Fruit fly (Drosophila melanogaster) whole organism, prepupa: ENCODE results near the gene Lsd-2.

ENCODE experiments used
- Blimp-1 ChIP-seq: fragments of 200-800 bp; sonication (Bioruptor generic); optimal IDR thresholded peaks from 3 replicates; lab custom pipeline; 2017; ENCODE audit warnings: missing biosample characterization, missing genetic modification characterization, mild to moderate bottlenecking, moderate library complexity, missing genetic modification reagents
- CG10631 ChIP-seq: fragments of 200-800 bp; sonication (Bioruptor generic); optimal IDR thresholded peaks from 2 replicates; lab custom pipeline; 2016; ENCODE audit warnings: missing biosample characterization, missing genetic modification characterization
- CG10669 ChIP-seq: fragments of 200-800 bp; sonication (Bioruptor generic); optimal IDR thresholded peaks from 3 replicates; lab custom pipeline; 2018; ENCODE audit warnings: missing biosample characterization, mild to moderate bottlenecking, missing genetic modification characterization, moderate library complexity
- CG11294 ChIP-seq: fragments of 200-800 bp; sonication (Bioruptor generic); IDR thresholded peaks from 2 replicates; pipeline ENCODE4 v1.3.6; 2022; ENCODE audit warnings: missing biosample characterization, missing genetic modification characterization
- CG15336 ChIP-seq: fragments of 200-800 bp; sonication (Bioruptor generic); IDR thresholded peaks from 2 replicates; pipeline ENCODE4 v1.3.6; 2022; ENCODE audit warnings: missing biosample characterization, missing genetic modification characterization
- CG1621 ChIP-seq: fragments of 200-800 bp; sonication (Bioruptor generic); optimal IDR thresholded peaks from 3 replicates; lab custom pipeline; 2018; ENCODE audit warnings: missing biosample characterization, mild to moderate bottlenecking, missing genetic modification characterization
- CG3032 ChIP-seq: fragments of 200-800 bp; optimal IDR thresholded peaks from 2 replicates; lab custom pipeline; 2019; ENCODE audit warnings: missing biosample characterization, mild to moderate bottlenecking, missing genetic modification characterization, moderate library complexity
- CG31627 ChIP-seq: fragments of 200-800 bp; sonication (Bioruptor generic); optimal IDR thresholded peaks from 3 replicates; lab custom pipeline; 2016; ENCODE audit warnings: missing biosample characterization, missing genetic modification characterization
- CG34406 ChIP-seq: fragments of 200-800 bp; sonication (Bioruptor generic); optimal IDR thresholded peaks from 3 replicates; lab custom pipeline; 2016; ENCODE audit warnings: missing biosample characterization, missing genetic modification characterization
- CG4318 ChIP-seq: fragments of 200-800 bp; sonication (Bioruptor generic); optimal IDR thresholded peaks from 3 replicates; lab custom pipeline; 2017; ENCODE audit warnings: missing biosample characterization, mild to moderate bottlenecking, missing genetic modification characterization
- CG6163 ChIP-seq: fragments of 200-800 bp; sonication (Bioruptor generic); IDR thresholded peaks from 3 replicates; pipeline ENCODE4 v1.3.6; 2022; ENCODE audit warnings: missing biosample characterization, missing genetic modification characterization
- CG6792 ChIP-seq: fragments of 200-800 bp; sonication (Bioruptor generic); optimal IDR thresholded peaks from 3 replicates; lab custom pipeline; 2016; ENCODE audit warnings: missing biosample characterization, missing genetic modification characterization
- CG6808 ChIP-seq: fragments of 200-800 bp; sonication (Bioruptor generic); optimal IDR thresholded peaks from 3 replicates; lab custom pipeline; 2017; ENCODE audit warnings: missing biosample characterization, missing genetic modification characterization, mild to moderate bottlenecking, moderate library complexity, missing genetic modification reagents
- CG7368 ChIP-seq: fragments of 200-800 bp; sonication (Bioruptor generic); optimal IDR thresholded peaks from 3 replicates; lab custom pipeline; 2016; ENCODE audit warnings: missing biosample characterization, missing genetic modification characterization
- CG8119 ChIP-seq: fragments of 200-800 bp; sonication (Bioruptor generic); IDR thresholded peaks from 3 replicates; pipeline ENCODE4 v1.3.6; 2022; ENCODE audit warnings: missing biosample characterization, missing genetic modification characterization
- CG8632 ChIP-seq: fragments of 200-800 bp; sonication (Bioruptor generic); optimal IDR thresholded peaks from 3 replicates; lab custom pipeline; 2016; ENCODE audit warnings: missing biosample characterization, missing genetic modification characterization
- Eip75B ChIP-seq: fragments of 200-800 bp; sonication (Bioruptor generic); optimal IDR thresholded peaks from 3 replicates; lab custom pipeline; 2016; ENCODE audit warnings: missing biosample characterization, missing genetic modification characterization
- Eip78C ChIP-seq: fragments of 200-800 bp; sonication (Bioruptor generic); peaks from one replicate; lab custom pipeline; 2016; ENCODE audit warnings: missing biosample characterization, missing genetic modification characterization
- Ets96B ChIP-seq: fragments of 200-800 bp; optimal IDR thresholded peaks from 2 replicates; lab custom pipeline; 2019; ENCODE audit warnings: missing biosample characterization, mild to moderate bottlenecking, missing genetic modification characterization, moderate library complexity
- Hr38 ChIP-seq: sonication (Bioruptor generic); optimal IDR thresholded peaks from 2 replicates; lab custom pipeline; 2016; ENCODE audit warnings: missing biosample characterization, missing genetic modification characterization
- Hr39 ChIP-seq: fragments of 200-800 bp; sonication (Bioruptor generic); optimal IDR thresholded peaks from 2 replicates; lab custom pipeline; 2016; ENCODE audit warnings: missing biosample characterization, missing genetic modification characterization
- Hr4 ChIP-seq: fragments of 200-800 bp; sonication (Bioruptor generic); optimal IDR thresholded peaks from 3 replicates; lab custom pipeline; 2016; ENCODE audit warnings: missing biosample characterization, missing genetic modification characterization
- Lpt ChIP-seq: fragments of 200-800 bp; sonication (Bioruptor generic); optimal IDR thresholded peaks from 3 replicates; lab custom pipeline; 2016; ENCODE audit warnings: missing biosample characterization, missing genetic modification characterization
- Met ChIP-seq: fragments of 200-800 bp; sonication (Bioruptor generic); optimal IDR thresholded peaks from 3 replicates; lab custom pipeline; 2016; ENCODE audit warnings: missing biosample characterization, missing genetic modification characterization
- OdsH ChIP-seq: fragments of 200-800 bp; sonication (Bioruptor generic); optimal IDR thresholded peaks from 3 replicates; lab custom pipeline; 2016; ENCODE audit warnings: missing biosample characterization, missing genetic modification characterization
- Smox ChIP-seq: fragments of 200-800 bp; sonication (Bioruptor generic); optimal IDR thresholded peaks from 3 replicates; lab custom pipeline; 2016; ENCODE audit warnings: missing biosample characterization, missing genetic modification characterization
- Sox102F ChIP-seq: fragments of 200-800 bp; sonication (Bioruptor generic); optimal IDR thresholded peaks from 2 replicates; lab custom pipeline; 2016; ENCODE audit warnings: missing biosample characterization, mild to moderate bottlenecking, missing genetic modification characterization
- acj6 ChIP-seq: fragments of 200-800 bp; sonication (Bioruptor generic); optimal IDR thresholded peaks from 3 replicates; lab custom pipeline; 2016; ENCODE audit warnings: missing biosample characterization, missing genetic modification characterization
- dac ChIP-seq: fragments of 200-800 bp; sonication (Bioruptor generic); optimal IDR thresholded peaks from 2 replicates; lab custom pipeline; 2017; ENCODE audit warnings: missing biosample characterization, mild to moderate bottlenecking, missing genetic modification characterization
- dsx ChIP-seq: fragments of 200-800 bp; optimal IDR thresholded peaks from 3 replicates; lab custom pipeline; 2019; ENCODE audit warnings: missing biosample characterization, mild to moderate bottlenecking, missing genetic modification characterization, moderate library complexity; ENCODE audit not compliant: poor library complexity, severe bottlenecking
- eg ChIP-seq: fragments of 200-800 bp; sonication (Bioruptor generic); IDR thresholded peaks from 3 replicates; pipeline ENCODE4 v1.3.6; 2022; ENCODE audit warnings: missing biosample characterization, missing genetic modification characterization
- esn ChIP-seq: fragments of 200-800 bp; sonication (Bioruptor generic); optimal IDR thresholded peaks from 2 replicates; lab custom pipeline; 2016; ENCODE audit warnings: missing biosample characterization, mild to moderate bottlenecking, missing genetic modification characterization, moderate library complexity
- fd59A ChIP-seq: fragments of 200-800 bp; sonication (Bioruptor generic); optimal IDR thresholded peaks from 2 replicates; lab custom pipeline; 2017; ENCODE audit warnings: missing biosample characterization, mild to moderate bottlenecking, missing genetic modification characterization, missing genetic modification reagents
- fkh ChIP-seq: fragments of 200-800 bp; sonication (Bioruptor generic); optimal IDR thresholded peaks from 3 replicates; lab custom pipeline; 2017; ENCODE audit warnings: missing biosample characterization, mild to moderate bottlenecking, missing genetic modification characterization, moderate library complexity
- lz ChIP-seq: fragments of 200-800 bp; sonication (Bioruptor generic); optimal IDR thresholded peaks from 3 replicates; lab custom pipeline; 2016; ENCODE audit warnings: missing biosample characterization, missing genetic modification characterization
- net ChIP-seq: fragments of 200-800 bp; sonication (Bioruptor generic); optimal IDR thresholded peaks from 3 replicates; lab custom pipeline; 2016; ENCODE audit warnings: missing biosample characterization, missing genetic modification characterization
- spab ChIP-seq: fragments of 200-800 bp; sonication (Bioruptor generic); optimal IDR thresholded peaks from 2 replicates; lab custom pipeline; 2017; ENCODE audit warnings: missing biosample characterization, mild to moderate bottlenecking, missing genetic modification characterization, missing genetic modification reagents
- ss ChIP-seq, 2 experiments: fragments of 200-800 bp; sonication (Bioruptor generic); optimal IDR thresholded peaks; 2 replicates in 1 of 2; 3 replicates in 1 of 2; lab custom pipeline; 2017 to 2018; ENCODE audit warnings: mild to moderate bottlenecking in 2 of 2, missing biosample characterization in 2 of 2, missing genetic modification characterization in 2 of 2, moderate library complexity in 1 of 2
- svp ChIP-seq: fragments of 200-800 bp; sonication (Bioruptor generic); peaks from one replicate; lab custom pipeline; 2016; ENCODE audit warnings: missing biosample characterization, missing genetic modification characterization
- topi ChIP-seq: fragments of 200-800 bp; sonication (Bioruptor generic); optimal IDR thresholded peaks from 3 replicates; lab custom pipeline; 2016; ENCODE audit warnings: missing biosample characterization, missing genetic modification characterization
- vri ChIP-seq: fragments of 200-800 bp; sonication (Bioruptor generic); optimal IDR thresholded peaks from 3 replicates; lab custom pipeline; 2016; ENCODE audit warnings: missing biosample characterization, mild to moderate bottlenecking, missing genetic modification characterization

Gene Lsd-2

DNA sequence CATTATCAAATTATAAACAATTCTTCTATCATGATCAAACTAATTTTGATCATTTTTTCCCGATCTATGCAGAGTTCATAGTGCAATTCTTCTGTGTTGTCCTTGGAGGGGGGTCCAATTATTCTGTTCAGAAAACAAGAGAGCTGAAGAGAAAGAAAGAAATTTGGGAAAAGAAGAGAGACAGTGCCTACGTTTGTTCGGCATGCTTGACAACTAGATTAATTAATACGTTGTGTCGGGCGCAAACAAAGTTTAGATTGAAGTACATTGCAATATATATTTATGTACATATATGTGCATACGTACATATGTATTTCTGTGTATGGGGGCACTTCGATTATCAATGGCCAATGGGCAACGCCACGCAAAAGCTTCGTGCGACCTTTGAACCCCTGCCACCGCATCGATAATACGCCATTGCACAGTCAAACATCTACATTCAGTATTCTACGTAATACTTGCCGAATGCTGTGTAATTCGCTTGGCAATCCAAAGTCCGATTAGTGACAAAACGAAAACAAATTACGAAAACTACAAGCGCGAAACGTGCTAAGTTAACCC, 1.6 kb upstream of the Lsd-2 start (continued):
- TF ChIP-seq acj6 (GFP tag; lab: Kevin White, UChicago) (no peak), Hr38 (GFP tag; lab: Kevin White, UChicago) (no peak), CG8632 (no peak), CG6163 (GFP tag; lab: Robert Waterston, UW) (no peak), Sox102F (GFP tag; lab: Kevin White, UChicago) (no peak), CG4318 (GFP tag; lab: Kevin White, UChicago) (no peak), CG31627 (GFP tag; lab: Kevin White, UChicago) (no peak), Lpt (GFP tag; lab: Kevin White, UChicago) (no peak), Eip78C (GFP tag; lab: Kevin White, UChicago) (peak; percentile 65), Blimp-1 (GFP tag; lab: Kevin White, UChicago) (no peak), Hr39 (GFP tag; lab: Kevin White, UChicago) (no peak), Smox (GFP tag; lab: Kevin White, UChicago) (no peak), OdsH (GFP tag; lab: Kevin White, UChicago) (no peak), dsx (GFP tag; lab: Kevin White, UChicago) (no peak), CG10631 (GFP tag; lab: Kevin White, UChicago) (no peak), dac (GFP tag; lab: Kevin White, UChicago) (no peak), vri (GFP tag; lab: Kevin White, UChicago) (no peak), CG11294 (GFP tag; lab: Robert Waterston, UW) (no peak), svp (GFP tag; lab: Kevin White, UChicago) (peak; percentile 92), CG15336 (GFP tag; lab: Robert Waterston, UW) (no peak), eg (GFP tag; lab: Robert Waterston, UW) (0 out of 3 replicates have a peak, but pooled peaks have one; percentile 19)

DNA sequence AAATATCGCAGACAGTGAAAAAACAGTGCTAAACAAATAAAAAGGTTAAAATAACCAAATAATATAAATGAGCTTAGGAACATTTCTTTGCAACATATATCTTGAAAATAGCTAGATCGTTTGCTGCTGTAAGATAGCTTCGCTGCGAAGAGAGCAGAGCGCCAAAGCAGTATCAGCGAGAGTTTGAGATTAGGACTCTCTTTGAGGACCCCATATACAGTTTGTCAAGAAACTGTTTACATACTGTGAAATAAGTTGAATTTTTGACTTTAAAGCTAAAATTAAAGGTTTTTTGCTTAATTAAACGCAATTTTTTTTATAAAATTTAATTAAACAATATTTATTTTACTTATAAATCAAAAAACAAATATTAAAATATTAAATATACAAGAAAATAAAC, 586 bp upstream of the Lsd-2 start:
- TF ChIP-seq eg (GFP tag; lab: Robert Waterston, UW): 0 out of 3 replicates have a peak, but pooled peaks have one; percentile 31
- TF ChIP-seq CG15336 (GFP tag; lab: Robert Waterston, UW): peak; percentile 28; the same call in 1 of the 2 replicates
- no peak for TF ChIP-seq CG7368 (GFP tag; lab: Kevin White, UChicago)

DNA sequence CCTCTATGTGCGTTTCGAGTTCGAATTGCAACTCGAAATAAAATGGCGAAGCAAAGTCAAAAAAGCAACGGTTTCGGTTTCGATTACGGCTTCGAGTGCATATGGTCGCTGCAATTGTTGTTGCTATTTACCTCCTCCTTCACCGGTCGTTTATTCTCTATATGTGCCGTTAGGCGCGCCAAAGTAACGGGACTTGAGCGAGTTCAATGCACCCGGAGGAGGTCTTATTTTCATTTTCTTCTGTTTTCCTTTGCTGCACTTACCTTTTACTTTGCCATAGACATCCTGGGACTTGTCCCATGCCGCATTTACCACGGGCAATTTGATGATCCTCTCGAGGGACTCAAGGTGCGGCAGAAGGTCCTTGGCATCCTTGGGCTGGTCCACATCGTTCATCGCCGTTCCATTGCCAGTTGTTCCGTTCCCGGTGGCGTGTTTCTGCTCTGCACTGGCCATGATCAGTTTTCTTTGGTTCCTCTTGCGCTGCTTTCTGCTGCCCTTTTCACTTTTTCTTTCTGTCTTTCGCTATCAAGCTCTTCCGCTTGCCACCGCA, 459 bp downstream of the Lsd-2 start:
- TF ChIP-seq Blimp-1 (GFP tag; lab: Kevin White, UChicago) (peak; percentile 48), Ets96B (tag; lab: Kevin White, UChicago) (no peak), CG6808 (no peak)
- TF ChIP-seq, all 60 proteins: peak for 1

dm6 chrX:15074646-15075351, 1.2 kb downstream of the Lsd-2 start:
- TF ChIP-seq CG3032 (tag; lab: Kevin White, UChicago): peak; percentile 82
- TF ChIP-seq CG8119 (GFP tag; lab: Robert Waterston, UW): peak; percentile 86; the same call in 2 of the 3 replicates
- peak; percentile 83 for TF ChIP-seq Ets96B (tag; lab: Kevin White, UChicago)
- TF ChIP-seq fd59A (GFP tag; lab: Kevin White, UChicago): peak; percentile 78
- peak; percentile 81 for TF ChIP-seq CG10669 (GFP tag; lab: Kevin White, UChicago)
- TF ChIP-seq CG1621 (tag; lab: Kevin White, UChicago): peak; percentile 76
- peak; percentile 89 for TF ChIP-seq net (GFP tag; lab: Kevin White, UChicago)
- peak; percentile 84 for TF ChIP-seq CG6792
- TF ChIP-seq svp (GFP tag; lab: Kevin White, UChicago): peak; percentile 93
- peak; percentile 81 for TF ChIP-seq CG11294 (GFP tag; lab: Robert Waterston, UW)
- TF ChIP-seq ss (GFP tag; optimal IDR thresholded peaks at IDR 0.05; lab: Kevin White, UChicago): peak; percentile 91 to 93
- peak; percentile 89 for TF ChIP-seq OdsH (GFP tag; lab: Kevin White, UChicago)
- TF ChIP-seq fkh (GFP tag; lab: Kevin White, UChicago): peak; percentile 72
- TF ChIP-seq topi (GFP tag; lab: Kevin White, UChicago): peak; percentile 81
- peak; percentile 80 for TF ChIP-seq esn
- TF ChIP-seq Hr4 (GFP tag; lab: Kevin White, UChicago): peak; percentile 88
- peak; percentile 85 for TF ChIP-seq Eip75B (GFP tag; lab: Kevin White, UChicago)
- TF ChIP-seq Blimp-1 (GFP tag; lab: Kevin White, UChicago): peak; percentile 47
- peak; percentile 78 for TF ChIP-seq Sox102F (GFP tag; lab: Kevin White, UChicago)
- peak; percentile 87 for TF ChIP-seq dac (GFP tag; lab: Kevin White, UChicago)
- TF ChIP-seq vri (GFP tag; lab: Kevin White, UChicago): peak; percentile 81
- TF ChIP-seq lz (GFP tag; lab: Kevin White, UChicago): peak; percentile 85
- TF ChIP-seq Met (GFP tag; lab: Kevin White, UChicago): peak; percentile 80
- peak; percentile 79 for TF ChIP-seq spab (GFP tag; lab: Kevin White, UChicago)
- peak; percentile 78 for TF ChIP-seq CG34406
- peak; percentile 80 for TF ChIP-seq CG8632
- TF ChIP-seq CG6163 (GFP tag; lab: Robert Waterston, UW): peak; percentile 86
- TF ChIP-seq CG4318 (GFP tag; lab: Kevin White, UChicago): peak; percentile 88
